Fruit fly (Drosophila melanogaster) S2 (cell line): Measurements from ENCODE around the gene CG8564.

ENCODE experiments used
- CG8478 ChIP-seq: fragments of >200 bp; optimal IDR thresholded peaks from 2 replicates; lab custom pipeline; 2018
- CTCF ChIP-seq, 2 experiments: fragments of >200 bp; optimal IDR thresholded peaks; 2 replicates each; lab custom pipeline; 2018

DNA sequence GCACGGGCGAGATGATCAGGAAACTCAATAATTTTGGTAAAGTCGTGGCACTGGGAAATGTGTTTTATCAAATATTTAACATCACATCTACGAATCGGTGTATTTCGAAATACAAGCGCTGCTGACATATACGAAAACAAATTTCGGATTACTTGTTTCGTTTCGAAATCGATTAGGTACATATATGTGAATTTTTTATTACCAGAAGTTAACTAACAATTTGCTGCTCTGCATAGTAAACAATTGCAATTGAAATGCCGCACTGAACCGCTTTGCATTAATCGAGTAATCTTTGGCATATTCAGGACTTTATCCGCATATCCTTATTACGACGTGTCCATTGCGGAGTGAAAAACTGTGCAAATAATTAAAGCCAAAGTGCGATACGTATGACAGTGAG, 49.7 kb upstream of the CG8564 start, which contains the start of gene CG14835:
- TF ChIP-seq CG8478 (lab: Kevin White, UChicago) (no peak), CTCF (optimal IDR thresholded peaks at IDR 0.05; lab: Kevin White, UChicago) (no peak)
